Worm (Caenorhabditis elegans): ENCODE data around the gene nhr-182.

- no peak for TF ChIP-seq him-1 (tag; optimal IDR thresholded peaks at IDR 0.05)
- TF ChIP-seq W03F9.2 (tag; optimal IDR thresholded peaks at IDR 0.05) = no peak
These were observed 34.6 kb downstream of the nhr-182 start, which contains the start of gene nhr-103 for ce11 chrV:2225130-2225529.

Data from whole organism, L4/young adult.